Fruit fly (Drosophila melanogaster) S2 (cell line): ENCODE measurements around the gene Sgsh.

Source experiments
- CG8478 ChIP-seq: fragments of >200 bp; optimal IDR thresholded peaks from 2 replicates; lab custom pipeline; 2018
- CTCF ChIP-seq, 2 experiments: fragments of >200 bp; optimal IDR thresholded peaks; 2 replicates each; lab custom pipeline; 2018

DNA sequence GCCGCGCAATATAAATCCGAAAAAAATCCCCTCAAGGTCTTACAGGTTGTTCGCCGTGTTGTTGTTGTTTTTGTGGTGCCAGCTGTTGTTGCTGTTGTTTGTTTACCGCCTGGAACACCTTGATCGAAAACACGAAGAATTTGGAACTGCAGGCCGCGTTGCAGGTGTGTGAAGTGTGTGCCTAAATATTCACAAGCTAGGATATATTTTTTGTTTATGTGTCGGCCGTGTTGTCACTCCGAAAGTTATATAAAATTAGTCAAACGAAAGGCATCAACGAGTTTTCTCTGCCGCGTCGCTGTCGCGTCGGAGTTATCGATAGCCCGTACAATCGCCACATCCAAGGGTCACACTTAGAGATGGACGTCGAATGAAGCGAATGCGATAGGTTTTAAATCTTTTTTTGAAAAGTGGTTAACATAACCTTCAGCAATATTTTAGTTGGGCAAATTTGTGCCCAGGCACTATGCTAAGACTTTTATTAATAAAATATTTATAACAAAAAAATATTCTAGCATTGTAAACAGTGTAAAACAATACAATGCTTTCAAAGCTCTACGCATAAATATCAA, 15.7 kb upstream of the Sgsh start, which contains the start of gene Mpc1:
- TF ChIP-seq CG8478 (lab: Kevin White, UChicago) = no peak
- no peak for TF ChIP-seq CTCF (optimal IDR thresholded peaks at IDR 0.05; lab: Kevin White, UChicago)
